Worm (Caenorhabditis elegans) whole organism, young adult: ENCODE results near the gene spe-43.
A peak's percentile ranks its signal among the peaks of the same experiment; 100 is the strongest.

Experiments
- B0336.3 ChIP-seq: fragments of 200-800 bp; sonication (Bioruptor generic); IDR thresholded peaks from 2 replicates; pipeline ENCODE4 v1.3.6; 2022; ENCODE audit warnings: missing genetic modification characterization, missing compliant biosample characterization
- C17E4.6 ChIP-seq: fragments of 200-800 bp; sonication (Bioruptor generic); IDR thresholded peaks from 2 replicates; pipeline ENCODE4 v1.3.6; 2022; ENCODE audit warnings: missing genetic modification reagents, missing genetic modification characterization, missing compliant biosample characterization
- D2030.7 ChIP-seq: fragments of 200-800 bp; sonication (Bioruptor generic); IDR thresholded peaks from 2 replicates; pipeline ENCODE4 v1.3.6; 2022; ENCODE audit warnings: missing genetic modification reagents, missing genetic modification characterization, missing compliant biosample characterization
- F33H1.4 ChIP-seq: fragments of 200-800 bp; sonication (Bioruptor generic); IDR thresholded peaks from 2 replicates; pipeline ENCODE4 v1.3.6; 2022; ENCODE audit warnings: missing genetic modification reagents, missing genetic modification characterization, missing compliant biosample characterization
- F37B4.10 ChIP-seq: fragments of 200-800 bp; sonication (Bioruptor generic); IDR thresholded peaks from 2 replicates; pipeline ENCODE4 v1.3.6; 2022; ENCODE audit warnings: missing genetic modification characterization, missing compliant biosample characterization
- F39B2.1 ChIP-seq: fragments of 200-800 bp; sonication (Bioruptor generic); IDR thresholded peaks from 2 replicates; pipeline ENCODE4 v1.3.6; 2022; ENCODE audit warnings: missing genetic modification reagents, missing genetic modification characterization, missing compliant biosample characterization
- F52B5.7 ChIP-seq: sonication (generic microtip); optimal IDR thresholded peaks from 2 replicates; lab custom pipeline; 2016; ENCODE audit warnings: mild to moderate bottlenecking, missing genetic modification characterization, missing compliant biosample characterization
- F57A8.1 ChIP-seq: fragments of 200-800 bp; sonication (Bioruptor generic); optimal IDR thresholded peaks from 2 replicates; lab custom pipeline; 2018; ENCODE audit warnings: mild to moderate bottlenecking, missing genetic modification characterization, moderate library complexity, missing compliant biosample characterization
- Y95B8A.8 ChIP-seq: fragments of 200-800 bp; sonication (Bioruptor generic); IDR thresholded peaks from 2 replicates; pipeline ENCODE4 v1.3.6; 2022; ENCODE audit warnings: missing genetic modification reagents, missing genetic modification characterization, missing compliant biosample characterization
- akir-1 ChIP-seq: fragments of 200-800 bp; sonication (Bioruptor generic); optimal IDR thresholded peaks from 2 replicates; lab custom pipeline; 2018; ENCODE audit warnings: mild to moderate bottlenecking, missing genetic modification characterization, moderate library complexity, missing compliant biosample characterization
- athp-1 ChIP-seq: sonication (generic microtip); optimal IDR thresholded peaks from 2 replicates; lab custom pipeline; 2017; ENCODE audit warnings: mild to moderate bottlenecking, missing genetic modification characterization, missing compliant biosample characterization
- bed-1 ChIP-seq: fragments of 200-800 bp; sonication (Bioruptor generic); IDR thresholded peaks from 2 replicates; pipeline ENCODE4 v1.3.6; 2022; ENCODE audit warnings: missing genetic modification reagents, missing genetic modification characterization, missing compliant biosample characterization
- ccch-3 ChIP-seq: fragments of 200-800 bp; sonication (Bioruptor generic); optimal IDR thresholded peaks from 2 replicates; lab custom pipeline; 2018; ENCODE audit warnings: mild to moderate bottlenecking, missing genetic modification characterization, missing compliant biosample characterization
- ceh-100 ChIP-seq: fragments of 200-800 bp; sonication (Bioruptor generic); IDR thresholded peaks from 2 replicates; pipeline ENCODE4 v1.3.6; 2022; ENCODE audit warnings: missing genetic modification reagents, missing genetic modification characterization, missing compliant biosample characterization
- ceh-27 ChIP-seq: fragments of 200-800 bp; sonication (Bioruptor generic); optimal IDR thresholded peaks from 2 replicates; lab custom pipeline; 2018; ENCODE audit warnings: mild to moderate bottlenecking, missing genetic modification characterization, moderate library complexity, missing compliant biosample characterization
- ceh-91 ChIP-seq: fragments of 200-800 bp; sonication (Bioruptor generic); IDR thresholded peaks from 2 replicates; pipeline ENCODE4 v1.3.6; 2022; ENCODE audit warnings: missing genetic modification reagents, missing genetic modification characterization, missing compliant biosample characterization
- chd-7 ChIP-seq: sonication (generic microtip); optimal IDR thresholded peaks from 2 replicates; lab custom pipeline; 2016; ENCODE audit warnings: mild to moderate bottlenecking, missing genetic modification characterization, moderate library complexity, missing compliant biosample characterization
- dox-1 ChIP-seq: fragments of 200-800 bp; sonication (Bioruptor generic); IDR thresholded peaks from 2 replicates; pipeline ENCODE4 v1.3.6; 2022; ENCODE audit warnings: missing genetic modification reagents, missing genetic modification characterization, missing compliant biosample characterization
- dpff-1 ChIP-seq: sonication (generic microtip); optimal IDR thresholded peaks from 2 replicates; lab custom pipeline; 2017; ENCODE audit warnings: mild to moderate bottlenecking, missing genetic modification characterization, missing compliant biosample characterization
- efl-1 ChIP-seq: fragments of 150-350 bp; optimal IDR thresholded peaks from 2 replicates; lab custom pipeline; 2014; ENCODE audit warnings: missing biosample characterization, missing genetic modification reagents, missing genetic modification characterization
- egrh-3 ChIP-seq: fragments of 200-800 bp; sonication (Bioruptor generic); IDR thresholded peaks from 2 replicates; pipeline ENCODE4 v1.3.6; 2022; ENCODE audit warnings: missing genetic modification reagents, missing genetic modification characterization, missing compliant biosample characterization
- ekl-4 ChIP-seq: fragments of 200-800 bp; sonication (Bioruptor generic); IDR thresholded peaks from 2 replicates; pipeline ENCODE4 v1.3.6; 2022; ENCODE audit warnings: missing genetic modification reagents, missing genetic modification characterization, missing compliant biosample characterization
- gei-17 ChIP-seq: fragments of 200-800 bp; sonication (Bioruptor generic); optimal IDR thresholded peaks from 2 replicates; lab custom pipeline; 2018; ENCODE audit warnings: mild to moderate bottlenecking, missing genetic modification characterization, missing compliant biosample characterization
- hsf-1 ChIP-seq: fragments of 200-800 bp; sonication (Bioruptor generic); IDR thresholded peaks from 2 replicates; pipeline ENCODE4 v1.3.6; 2022; ENCODE audit warnings: missing genetic modification reagents, missing genetic modification characterization, missing compliant biosample characterization
- let-607 ChIP-seq, 2 experiments: fragments of 200-800 bp in 1 of 2; sonication (Bioruptor generic) in 1 of 2; sonication (generic microtip) in 1 of 2; optimal IDR thresholded peaks; 2 replicates each; lab custom pipeline; 2016 to 2018; ENCODE audit warnings: mild to moderate bottlenecking in 2 of 2, missing compliant biosample characterization in 2 of 2, missing genetic modification characterization in 2 of 2, moderate library complexity in 2 of 2, missing genotype in 1 of 2
- lin-54 ChIP-seq: fragments of 200-800 bp; sonication (Bioruptor generic); optimal IDR thresholded peaks from 2 replicates; lab custom pipeline; 2018; ENCODE audit warnings: mild to moderate bottlenecking, missing genetic modification characterization, missing compliant biosample characterization
- lsl-1 ChIP-seq: fragments of 200-800 bp; sonication (Bioruptor generic); optimal IDR thresholded peaks from 2 replicates; lab custom pipeline; 2018; ENCODE audit warnings: mild to moderate bottlenecking, missing genetic modification characterization, moderate library complexity, missing compliant biosample characterization
- madf-6 ChIP-seq: fragments of 200-800 bp; sonication (Bioruptor generic); IDR thresholded peaks from 2 replicates; pipeline ENCODE4 v1.3.6; 2022; ENCODE audit warnings: missing genetic modification reagents, missing genetic modification characterization, missing compliant biosample characterization
- mcd-1 ChIP-seq: fragments of 200-800 bp; sonication (Bioruptor generic); IDR thresholded peaks from 2 replicates; pipeline ENCODE4 v1.3.6; 2022; ENCODE audit warnings: missing genetic modification reagents, missing genetic modification characterization, missing compliant biosample characterization
- mes-4 ChIP-seq: sonication (generic microtip); optimal IDR thresholded peaks from 2 replicates; lab custom pipeline; 2016; ENCODE audit warnings: missing genotype, missing genetic modification characterization, missing compliant biosample characterization
- mxl-1 ChIP-seq: sonication (generic microtip); optimal IDR thresholded peaks from 2 replicates; lab custom pipeline; 2016; ENCODE audit warnings: missing genetic modification characterization, missing compliant biosample characterization
- nfya-1 ChIP-seq: sonication (generic microtip); optimal IDR thresholded peaks from 2 replicates; lab custom pipeline; 2017; ENCODE audit warnings: antibody characterized with exemption, missing compliant biosample characterization, missing genetic modification characterization, borderline replicate concordance; ENCODE audit not compliant: insufficient read depth
- nfya-2 ChIP-seq: fragments of 200-800 bp; sonication (Bioruptor generic); IDR thresholded peaks from 2 replicates; pipeline ENCODE4 v1.3.6; 2022; ENCODE audit warnings: missing genetic modification reagents, missing genetic modification characterization, missing compliant biosample characterization
- nfyb-1 ChIP-seq: fragments of 200-800 bp; sonication (Bioruptor generic); IDR thresholded peaks from 2 replicates; pipeline ENCODE4 v1.3.6; 2022; ENCODE audit warnings: missing genetic modification reagents, missing genetic modification characterization, missing compliant biosample characterization
- nhr-27 ChIP-seq: fragments of 200-800 bp; sonication (Bioruptor generic); optimal IDR thresholded peaks from 2 replicates; lab custom pipeline; 2018; ENCODE audit warnings: mild to moderate bottlenecking, missing genetic modification characterization, moderate library complexity, missing compliant biosample characterization
- nhr-90 ChIP-seq: sonication (generic microtip); optimal IDR thresholded peaks from 2 replicates; lab custom pipeline; 2016; ENCODE audit warnings: missing genotype, mild to moderate bottlenecking, missing genetic modification characterization, missing compliant biosample characterization
- repo-1 ChIP-seq: sonication (generic microtip); optimal IDR thresholded peaks from 2 replicates; lab custom pipeline; 2017; ENCODE audit warnings: mild to moderate bottlenecking, missing genetic modification characterization, missing compliant biosample characterization
- sea-2 ChIP-seq: fragments of 200-800 bp; sonication (Bioruptor generic); IDR thresholded peaks from 2 replicates; pipeline ENCODE4 v1.3.6; 2022; ENCODE audit warnings: missing genetic modification characterization, missing compliant biosample characterization
- snpc-4 ChIP-seq, 5 experiments: fragments of 150-350 bp in 1 of 5; sonication (generic microtip) in 4 of 5; optimal IDR thresholded peaks; 2 replicates each; lab custom pipeline; 2014 to 2018; ENCODE audit warnings: missing genetic modification characterization in 5 of 5, missing biosample characterization in 3 of 5, antibody characterized with exemption in 2 of 5, mild to moderate bottlenecking in 2 of 5, missing compliant biosample characterization in 2 of 5, missing genotype in 2 of 5, moderate library complexity in 2 of 5, missing genetic modification reagents in 1 of 5
- tbp1 ChIP-seq: fragments of 200-800 bp; sonication (Bioruptor generic); optimal IDR thresholded peaks from 2 replicates; lab custom pipeline; 2018; ENCODE audit warnings: mild to moderate bottlenecking, missing genetic modification characterization, missing compliant biosample characterization
- unc-130 ChIP-seq: sonication (generic microtip); optimal IDR thresholded peaks from 2 replicates; lab custom pipeline; 2016; ENCODE audit warnings: missing genetic modification reagents, missing genetic modification characterization, missing compliant biosample characterization
- xnd-1 ChIP-seq: sonication (generic microtip); optimal IDR thresholded peaks from 2 replicates; lab custom pipeline; 2016; ENCODE audit warnings: missing genotype, missing genetic modification reagents, missing genetic modification characterization, missing compliant biosample characterization
- zim-3 ChIP-seq: sonication (generic microtip); optimal IDR thresholded peaks from 2 replicates; lab custom pipeline; 2017; ENCODE audit warnings: mild to moderate bottlenecking, missing genetic modification characterization, moderate library complexity, missing compliant biosample characterization
- ztf-22 ChIP-seq: fragments of 200-800 bp; sonication (Bioruptor generic); optimal IDR thresholded peaks from 2 replicates; lab custom pipeline; 2018; ENCODE audit warnings: mild to moderate bottlenecking, missing genetic modification characterization, moderate library complexity, missing compliant biosample characterization
- ztf-25 ChIP-seq: fragments of 200-800 bp; sonication (Bioruptor generic); IDR thresholded peaks from 2 replicates; pipeline ENCODE4 v1.3.6; 2022; ENCODE audit warnings: missing genetic modification reagents, missing genetic modification characterization, missing compliant biosample characterization

The spe-43 gene

DNA sequence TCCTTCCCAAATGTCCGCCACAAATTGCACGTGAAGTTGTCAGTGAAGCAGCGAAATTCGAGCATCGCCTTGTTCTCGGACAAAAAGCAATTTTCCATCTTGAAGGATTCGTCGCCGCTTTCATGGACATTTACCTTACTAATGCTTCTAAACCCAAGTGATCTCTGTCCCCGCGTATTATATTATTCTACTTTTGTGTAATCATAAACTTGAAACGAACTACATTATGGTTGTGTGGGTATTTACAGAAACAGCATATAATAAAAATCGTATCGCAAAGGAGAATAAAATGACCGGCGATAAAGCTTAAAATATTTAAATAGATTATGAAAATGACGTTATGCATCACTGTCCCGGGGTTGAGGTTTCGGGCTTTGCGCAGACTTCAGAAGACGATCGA is 45.4 kb downstream of the spe-43 start (continued):
- TF ChIP-seq repo-1 (tag; lab: Kevin White, UChicago) (peak; percentile 34), lin-54 (peak; percentile 8), nhr-27 (no peak), hsf-1 (GFP tag; lab: Robert Waterston, UW) (peak; percentile 66; the same call in 1 of the 2 replicates), D2030.7 (GFP tag; lab: Robert Waterston, UW) (peak; percentile 20; the same call in 1 of the 2 replicates), snpc-4 (GFP tag; optimal IDR thresholded peaks at IDR 0.05; lab: Kevin White, UChicago) (no peak), snpc-4 (tag; optimal IDR thresholded peaks at IDR 0.05; lab: Kevin White, UChicago) (peak in 2 of 4 experiments; percentile 47 to 53), B0336.3 (peak; percentile 63), F39B2.1 (0 out of 2 replicates have a peak, but pooled peaks have one; percentile 17), madf-6 (GFP tag; lab: Robert Waterston, UW) (peak; percentile 58), F37B4.10 (no peak), unc-130 (GFP tag; lab: Kevin White, UChicago) (no peak), Y95B8A.8 (0 out of 2 replicates have a peak, but pooled peaks have one; percentile 13), lsl-1 (GFP tag; lab: Kevin White, UChicago) (peak; percentile 27), mxl-1 (tag; lab: Kevin White, UChicago) (peak; percentile 39), nhr-90 (tag; lab: Kevin White, UChicago) (peak; percentile 4), chd-7 (tag; lab: Kevin White, UChicago) (peak; percentile 19), nfya-1 (no peak), mcd-1 (GFP tag; lab: Robert Waterston, UW) (no peak), athp-1 (tag; lab: Kevin White, UChicago) (peak; percentile 48)

DNA sequence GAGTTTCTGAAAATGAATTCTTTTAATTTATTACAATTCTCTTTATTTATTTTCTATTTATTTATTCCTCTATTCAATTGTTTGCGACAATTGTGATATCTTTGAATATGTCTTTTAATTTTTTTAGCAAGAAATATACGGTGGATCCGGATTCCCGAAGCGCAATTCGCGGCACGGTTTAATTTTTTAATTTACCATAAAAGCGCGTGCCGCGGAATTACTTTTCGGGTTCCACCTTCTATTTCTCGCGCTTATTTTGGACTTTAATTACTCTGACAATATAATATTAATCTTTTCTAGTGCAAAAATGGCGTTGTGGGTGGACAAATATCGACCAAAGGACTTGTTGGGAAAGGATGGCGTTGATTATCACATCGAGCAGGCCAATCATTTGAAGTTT is 46.7 kb downstream of the spe-43 start, which contains the start of gene rfc-3:
Gene rfc-3 (plus strand): TSS at position 301 of the 400 bp plus-strand sequence.
- TF ChIP-seq ceh-91 (GFP tag; lab: Robert Waterston, UW) (no peak), nfyb-1 (GFP tag; lab: Robert Waterston, UW) (no peak), B0336.3 (no peak), F52B5.7 (no peak), dox-1 (GFP tag; lab: Robert Waterston, UW) (no peak), bed-1 (no peak), tbp1 (GFP tag; lab: Kevin White, UChicago) (no peak), gei-17 (GFP tag; lab: Kevin White, UChicago) (no peak), ztf-25 (GFP tag; lab: Robert Waterston, UW) (0 out of 2 replicates have a peak, but pooled peaks have one; percentile 35), nhr-27 (no peak), F57A8.1 (GFP tag; lab: Kevin White, UChicago) (no peak), let-607 (tag; optimal IDR thresholded peaks at IDR 0.05; lab: Kevin White, UChicago) (no peak), C17E4.6 (GFP tag; lab: Robert Waterston, UW) (no peak), ceh-27 (GFP tag; lab: Kevin White, UChicago) (no peak), efl-1 (peak; percentile 49), ceh-100 (0 out of 2 replicates have a peak, but pooled peaks have one; percentile 36), sea-2 (GFP tag; lab: Robert Waterston, UW) (no peak), dpff-1 (tag; lab: Kevin White, UChicago) (no peak), repo-1 (tag; lab: Kevin White, UChicago) (no peak), hsf-1 (GFP tag; lab: Robert Waterston, UW) (0 out of 2 replicates have a peak, but pooled peaks have one; percentile 22), madf-6 (GFP tag; lab: Robert Waterston, UW) (peak; percentile 32), nfya-2 (GFP tag; lab: Robert Waterston, UW) (no peak), mes-4 (tag; lab: Kevin White, UChicago) (no peak), zim-3 (tag; lab: Kevin White, UChicago) (no peak), akir-1 (GFP tag; lab: Kevin White, UChicago) (no peak), egrh-3 (GFP tag; lab: Robert Waterston, UW) (no peak), ekl-4 (GFP tag; lab: Robert Waterston, UW) (peak; percentile 49; the same call in 1 of the 2 replicates), F33H1.4 (peak; percentile 8; the same call in 1 of the 2 replicates), D2030.7 (GFP tag; lab: Robert Waterston, UW) (no peak), xnd-1 (tag; lab: Kevin White, UChicago) (no peak), ztf-22 (GFP tag; lab: Kevin White, UChicago) (no peak), ccch-3 (GFP tag; lab: Kevin White, UChicago) (no peak)
